Worm (Caenorhabditis elegans): ENCODE results near the gene grd-2.

ce11 chrV:20574314-20574713, 35.3 kb upstream of the grd-2 start, which contains the start of gene clec-263:
- TF ChIP-seq elt-3 (tag; optimal IDR thresholded peaks at IDR 0.05): no peak
- no peak for TF ChIP-seq sptf-1 (tag; optimal IDR thresholded peaks at IDR 0.05)
